Worm (Caenorhabditis elegans) whole organism, midembryonic: ENCODE data around the gene snu-23.

ENCODE experiments used
- T22C8.4 ChIP-seq: fragments of 200-800 bp; sonication (Bioruptor generic); IDR thresholded peaks from 2 replicates; pipeline ENCODE4 v1.3.6; 2022; ENCODE audit warnings: missing genetic modification characterization, missing compliant biosample characterization
- cog-1 ChIP-seq: sonication (generic microtip); optimal IDR thresholded peaks from 2 replicates; lab custom pipeline; 2016; ENCODE audit warnings: missing genetic modification characterization, missing compliant biosample characterization
- flt-1 ChIP-seq: fragments of 200-800 bp; sonication (Bioruptor generic); IDR thresholded peaks from 2 replicates; pipeline ENCODE4 v1.3.6; 2022; ENCODE audit warnings: missing genetic modification characterization, missing compliant biosample characterization
- klf-2 ChIP-seq: fragments of 200-800 bp; sonication (Bioruptor generic); conservative IDR thresholded peaks from 2 replicates; pipeline ENCODE4 v1.3.6; 2022; ENCODE audit warnings: missing genetic modification reagents, missing genetic modification characterization, missing compliant biosample characterization
- med-1 ChIP-seq: sonication (generic microtip); optimal IDR thresholded peaks from 2 replicates; lab custom pipeline; 2017; ENCODE audit warnings: missing genetic modification characterization, mild to moderate bottlenecking, missing compliant biosample characterization, antibody characterized with exemption, missing genetic modification reagents; ENCODE audit not compliant: insufficient read depth
- ref-1 ChIP-seq: fragments of 200-800 bp; sonication (Bioruptor generic); conservative IDR thresholded peaks from 2 replicates; pipeline ENCODE4 v1.3.6; 2022; ENCODE audit warnings: missing genetic modification reagents, missing genetic modification characterization, missing compliant biosample characterization
- tab-1 ChIP-seq: fragments of 200-800 bp; sonication (Bioruptor generic); IDR thresholded peaks from 2 replicates; pipeline ENCODE4 v1.3.6; 2022; ENCODE audit warnings: missing genetic modification characterization, missing compliant biosample characterization
- ztf-23 ChIP-seq: fragments of 200-800 bp; sonication (Bioruptor generic); IDR thresholded peaks from 2 replicates; pipeline ENCODE4 v1.3.6; 2022; ENCODE audit warnings: missing genetic modification reagents, missing genetic modification characterization, missing compliant biosample characterization
- ztf-29 ChIP-seq: fragments of 200-800 bp; sonication (Bioruptor generic); IDR thresholded peaks from 2 replicates; pipeline ENCODE4 v1.3.6; 2022; ENCODE audit warnings: missing genetic modification reagents, missing genetic modification characterization, missing compliant biosample characterization

snu-23 gene

ce11 chrIII:7769965-7770364 lies at the start of gene snu-23:
TSS of gene snu-23 (minus strand) at chrIII:7770120.
- no peak for TF ChIP-seq tab-1
- 0 out of 2 replicates have a peak, but pooled peaks have one; percentile 9 for TF ChIP-seq flt-1 (GFP tag; lab: Robert Waterston, UW)

- TF ChIP-seq klf-2 (GFP tag; lab: Robert Waterston, UW): no peak
- TF ChIP-seq med-1: no peak
- no peak for TF ChIP-seq tab-1
- TF ChIP-seq ztf-29 (GFP tag; lab: Robert Waterston, UW): no peak
- no peak for TF ChIP-seq ref-1 (GFP tag; lab: Robert Waterston, UW)
- no peak for TF ChIP-seq ztf-23 (GFP tag; lab: Robert Waterston, UW)
- no peak for TF ChIP-seq cog-1 (tag; lab: Kevin White, UChicago)
- no peak for TF ChIP-seq T22C8.4 (GFP tag; lab: Robert Waterston, UW)
- TF ChIP-seq flt-1 (GFP tag; lab: Robert Waterston, UW): no peak
These were observed 49.0 kb upstream of the snu-23 start for ce11 chrIII:7818965-7819364.

- TF ChIP-seq med-1: no peak
- TF ChIP-seq tab-1: no peak
- TF ChIP-seq cog-1 (tag; lab: Kevin White, UChicago): no peak
- no peak for TF ChIP-seq T22C8.4 (GFP tag; lab: Robert Waterston, UW)
- no peak for TF ChIP-seq ztf-23 (GFP tag; lab: Robert Waterston, UW)
- TF ChIP-seq ztf-29 (GFP tag; lab: Robert Waterston, UW): no peak
- TF ChIP-seq ref-1 (GFP tag; lab: Robert Waterston, UW): no peak
- no peak for TF ChIP-seq klf-2 (GFP tag; lab: Robert Waterston, UW)
- no peak for TF ChIP-seq flt-1 (GFP tag; lab: Robert Waterston, UW)
These were observed 46.5 kb upstream of the snu-23 start for ce11 chrIII:7816463-7816862.

ce11 chrIII:7815571-7816348 lies 45.8 kb upstream of the snu-23 start:
- no peak for TF ChIP-seq klf-2 (GFP tag; lab: Robert Waterston, UW)
- TF ChIP-seq ref-1 (GFP tag; lab: Robert Waterston, UW): no peak
- no peak for TF ChIP-seq med-1
- TF ChIP-seq tab-1: no peak
- no peak for TF ChIP-seq ztf-23 (GFP tag; lab: Robert Waterston, UW)
- no peak for TF ChIP-seq cog-1 (tag; lab: Kevin White, UChicago)
- no peak for TF ChIP-seq ztf-29 (GFP tag; lab: Robert Waterston, UW)
- TF ChIP-seq flt-1 (GFP tag; lab: Robert Waterston, UW): no peak
- no peak for TF ChIP-seq T22C8.4 (GFP tag; lab: Robert Waterston, UW)

- TF ChIP-seq klf-2 (GFP tag; lab: Robert Waterston, UW): no peak
- TF ChIP-seq tab-1: no peak
- TF ChIP-seq ztf-29 (GFP tag; lab: Robert Waterston, UW): no peak
- TF ChIP-seq med-1: no peak
- TF ChIP-seq flt-1 (GFP tag; lab: Robert Waterston, UW): no peak
- no peak for TF ChIP-seq ztf-23 (GFP tag; lab: Robert Waterston, UW)
- no peak for TF ChIP-seq T22C8.4 (GFP tag; lab: Robert Waterston, UW)
- TF ChIP-seq cog-1 (tag; lab: Kevin White, UChicago): no peak
- no peak for TF ChIP-seq ref-1 (GFP tag; lab: Robert Waterston, UW)
These were observed 45.1 kb upstream of the snu-23 start for ce11 chrIII:7815056-7815366.

- TF ChIP-seq flt-1 (GFP tag; lab: Robert Waterston, UW): no peak
- no peak for TF ChIP-seq ref-1 (GFP tag; lab: Robert Waterston, UW)
- TF ChIP-seq tab-1: no peak
- no peak for TF ChIP-seq ztf-29 (GFP tag; lab: Robert Waterston, UW)
- TF ChIP-seq T22C8.4 (GFP tag; lab: Robert Waterston, UW): no peak
- TF ChIP-seq ztf-23 (GFP tag; lab: Robert Waterston, UW): no peak
- TF ChIP-seq med-1: no peak
- TF ChIP-seq cog-1 (tag; lab: Kevin White, UChicago): no peak
- TF ChIP-seq klf-2 (GFP tag; lab: Robert Waterston, UW): no peak
These were observed 44.5 kb upstream of the snu-23 start, which contains the start of gene egl-5 for ce11 chrIII:7814159-7815055. TSS of gene egl-5 (plus strand) at chrIII:7814374.

ce11 chrIII:7812208-7812880 lies 42.4 kb upstream of the snu-23 start:
- no peak for TF ChIP-seq tab-1
- no peak for TF ChIP-seq cog-1 (tag; lab: Kevin White, UChicago)
- no peak for TF ChIP-seq T22C8.4 (GFP tag; lab: Robert Waterston, UW)
- TF ChIP-seq ztf-23 (GFP tag; lab: Robert Waterston, UW): peak; percentile 40; the same call in 1 of the 2 replicates
- no peak for TF ChIP-seq med-1
- TF ChIP-seq ztf-29 (GFP tag; lab: Robert Waterston, UW): no peak

- TF ChIP-seq ztf-23 (GFP tag; lab: Robert Waterston, UW): no peak
- no peak for TF ChIP-seq tab-1
- TF ChIP-seq med-1: no peak
- no peak for TF ChIP-seq cog-1 (tag; lab: Kevin White, UChicago)
- no peak for TF ChIP-seq klf-2 (GFP tag; lab: Robert Waterston, UW)
- TF ChIP-seq flt-1 (GFP tag; lab: Robert Waterston, UW): no peak
- TF ChIP-seq ztf-29 (GFP tag; lab: Robert Waterston, UW): no peak
- no peak for TF ChIP-seq T22C8.4 (GFP tag; lab: Robert Waterston, UW)
- no peak for TF ChIP-seq ref-1 (GFP tag; lab: Robert Waterston, UW)
These were observed 39.1 kb upstream of the snu-23 start for ce11 chrIII:7809033-7809432.
